Worm (Caenorhabditis elegans): ENCODE data around the gene irld-63.

DNA sequence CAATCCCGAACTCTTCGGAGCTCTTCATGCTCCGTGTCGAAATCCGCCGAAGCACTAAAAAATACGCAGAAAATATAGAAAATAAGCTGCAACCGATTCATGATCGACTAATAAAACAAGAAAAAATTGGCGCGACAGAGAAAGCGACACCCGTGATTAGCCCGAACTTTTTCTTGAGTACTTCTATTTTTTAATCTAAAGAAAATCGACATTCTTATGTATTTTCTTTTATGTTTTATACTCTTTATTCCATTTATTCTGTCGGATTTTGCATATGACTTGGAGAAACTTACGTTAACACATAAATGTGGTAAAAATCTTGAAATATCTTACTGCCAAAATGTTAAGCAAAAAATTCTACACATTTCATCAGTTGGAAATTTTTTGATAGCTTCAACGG is 13.4 kb downstream of the irld-63 start, which contains the start of the genes irld-50 and irld-49:
- TF ChIP-seq ceh-82 (tag; optimal IDR thresholded peaks at IDR 0.05): no peak
- TF ChIP-seq nhr-77 (tag; optimal IDR thresholded peaks at IDR 0.05): no peak
- no peak for TF ChIP-seq mdl-1 (tag; optimal IDR thresholded peaks at IDR 0.05)
- no peak for TF ChIP-seq zag-1 (tag; optimal IDR thresholded peaks at IDR 0.05)
- TF ChIP-seq lin-39 (tag; optimal IDR thresholded peaks at IDR 0.05): no peak
- no peak for TF ChIP-seq nhr-237 (tag; optimal IDR thresholded peaks at IDR 0.05)

Data from whole organism, L2 larva.